Worm (Caenorhabditis elegans) whole organism, midembryonic: Measurements from ENCODE around the gene F18G5.1.

Experiments
- T22C8.4 ChIP-seq: fragments of 200-800 bp; sonication (Bioruptor generic); IDR thresholded peaks from 2 replicates; pipeline ENCODE4 v1.3.6; 2022; ENCODE audit warnings: missing genetic modification characterization, missing compliant biosample characterization
- flt-1 ChIP-seq: fragments of 200-800 bp; sonication (Bioruptor generic); IDR thresholded peaks from 2 replicates; pipeline ENCODE4 v1.3.6; 2022; ENCODE audit warnings: missing genetic modification characterization, missing compliant biosample characterization
- ref-1 ChIP-seq: fragments of 200-800 bp; sonication (Bioruptor generic); conservative IDR thresholded peaks from 2 replicates; pipeline ENCODE4 v1.3.6; 2022; ENCODE audit warnings: missing genetic modification reagents, missing genetic modification characterization, missing compliant biosample characterization
- tab-1 ChIP-seq: fragments of 200-800 bp; sonication (Bioruptor generic); IDR thresholded peaks from 2 replicates; pipeline ENCODE4 v1.3.6; 2022; ENCODE audit warnings: missing genetic modification characterization, missing compliant biosample characterization
- ztf-23 ChIP-seq: fragments of 200-800 bp; sonication (Bioruptor generic); IDR thresholded peaks from 2 replicates; pipeline ENCODE4 v1.3.6; 2022; ENCODE audit warnings: missing genetic modification reagents, missing genetic modification characterization, missing compliant biosample characterization

ce11 chrX:9238692-9239091, 21.0 kb upstream of the F18G5.1 start:
- no peak for TF ChIP-seq tab-1 (GFP tag; lab: Robert Waterston, UW)
- TF ChIP-seq ztf-23 (GFP tag; lab: Robert Waterston, UW), result no peak
- TF ChIP-seq ref-1, result no peak
- no peak; the same call in 1 of the 2 replicates for TF ChIP-seq flt-1 (GFP tag; lab: Robert Waterston, UW)
- TF ChIP-seq T22C8.4, result no peak
